Worm (Caenorhabditis elegans) whole organism, mixed stage, embryonic: ENCODE measurements around the gene F44E5.1.

Source experiments
- cnd-1 ChIP-seq: fragments of 200-800 bp; sonication (Bioruptor generic); optimal IDR thresholded peaks from 2 replicates; lab custom pipeline; 2018; ENCODE audit warnings: mild to moderate bottlenecking, missing genetic modification characterization, missing compliant biosample characterization
- drap-1 ChIP-seq: fragments of 200-800 bp; sonication (Bioruptor generic); optimal IDR thresholded peaks from 3 replicates; lab custom pipeline; 2018; ENCODE audit warnings: mild to moderate bottlenecking, missing genetic modification characterization, missing compliant biosample characterization
- nhr-76 ChIP-seq: sonication (generic microtip); optimal IDR thresholded peaks from 2 replicates; lab custom pipeline; 2017; ENCODE audit warnings: missing biosample characterization, missing genetic modification characterization
- unc-62 ChIP-seq: fragments of 150-350 bp; optimal IDR thresholded peaks from 2 replicates; lab custom pipeline; 2014; ENCODE audit warnings: missing biosample characterization, missing genetic modification reagents, missing genetic modification characterization

DNA sequence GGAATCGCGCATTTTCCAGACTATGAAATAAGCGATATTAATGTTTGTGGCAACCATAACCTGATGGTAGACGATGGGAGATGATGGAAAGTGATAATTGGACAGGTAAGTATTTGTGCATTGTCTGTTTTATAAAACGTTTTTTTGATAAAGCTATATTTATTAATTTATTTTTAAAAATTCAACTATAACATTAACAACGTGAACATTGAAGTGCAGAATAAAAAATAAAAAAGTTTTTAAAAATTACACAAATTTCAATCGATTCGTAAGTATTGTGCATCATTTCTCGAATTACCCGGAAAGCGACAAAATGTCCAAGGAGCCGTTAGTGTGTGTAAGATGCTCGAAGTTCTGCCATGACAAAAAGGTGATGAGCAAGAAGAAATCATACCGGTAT lies 31.9 kb upstream of the F44E5.1 start, which contains the start of gene jmjd-1.1:
- no peak for TF ChIP-seq unc-62 (GFP tag; lab: Kevin White, UChicago)
- no peak for TF ChIP-seq drap-1 (GFP tag; lab: Kevin White, UChicago)
- no peak for TF ChIP-seq cnd-1 (tag; lab: Kevin White, UChicago)
- TF ChIP-seq nhr-76 = no peak
